Fruit fly (Drosophila melanogaster): Measurements from ENCODE around the gene CG14315.

The CG14315 gene

dm6 chr3R:18125023-18125630, 33.4 kb upstream of the CG14315 start (continued):
- TF ChIP-seq Dp (GFP tag; optimal IDR thresholded peaks at IDR 0.05): no peak
- TF ChIP-seq onecut (GFP tag; IDR thresholded peaks at IDR 0.05): peak; percentile 81
- no peak; the same call in 1 of the 2 replicates for TF ChIP-seq Oaz (GFP tag; IDR thresholded peaks at IDR 0.05)
- peak; percentile 90 for TF ChIP-seq CG7839 (tag; optimal IDR thresholded peaks at IDR 0.05)
- TF ChIP-seq tup (GFP tag; optimal IDR thresholded peaks at IDR 0.05): peak; percentile 18
- TF ChIP-seq CG9215 (GFP tag; IDR thresholded peaks at IDR 0.05): peak; percentile 87
- peak; percentile 62 for TF ChIP-seq fu2 (GFP tag; optimal IDR thresholded peaks at IDR 0.05)
- TF ChIP-seq Mes4 (GFP tag; optimal IDR thresholded peaks at IDR 0.05): peak; percentile 69
- peak; percentile 68 for TF ChIP-seq CG10274 (GFP tag; optimal IDR thresholded peaks at IDR 0.05)
- peak; percentile 85 for TF ChIP-seq B-H1 (GFP tag; IDR thresholded peaks at IDR 0.05)
- peak; percentile 96 for TF ChIP-seq zfh1 (GFP tag; IDR thresholded peaks at IDR 0.05)
- TF ChIP-seq cad (GFP tag; optimal IDR thresholded peaks at IDR 0.05): no peak
- TF ChIP-seq gro (GFP tag; optimal IDR thresholded peaks at IDR 0.05): peak; percentile 64
- TF ChIP-seq CG30431 (GFP tag; optimal IDR thresholded peaks at IDR 0.05): peak; percentile 70
- TF ChIP-seq Antp (GFP tag; optimal IDR thresholded peaks at IDR 0.05): peak; percentile 95
- TF ChIP-seq exex (tag; optimal IDR thresholded peaks at IDR 0.05): no peak
- TF ChIP-seq CG14050 (GFP tag; IDR thresholded peaks at IDR 0.05): peak; percentile 80
- no peak for TF ChIP-seq YL-1 (GFP tag; optimal IDR thresholded peaks at IDR 0.05)
- TF ChIP-seq CG11398 (GFP tag; optimal IDR thresholded peaks at IDR 0.05): peak; percentile 62
- peak; percentile 13 for TF ChIP-seq Bdp1 (GFP tag; optimal IDR thresholded peaks at IDR 0.05)
- TF ChIP-seq Elba2 (GFP tag; optimal IDR thresholded peaks at IDR 0.05): no peak
- peak; percentile 24 for TF ChIP-seq CG15073 (GFP tag; optimal IDR thresholded peaks at IDR 0.05)
- TF ChIP-seq NFAT (GFP tag; IDR thresholded peaks at IDR 0.05): peak; percentile 92
- peak; percentile 75 for TF ChIP-seq sqz (GFP tag; optimal IDR thresholded peaks at IDR 0.05)
- peak; percentile 61 for TF ChIP-seq Dek (tag; optimal IDR thresholded peaks at IDR 0.05)
- TF ChIP-seq BEAF-32 (GFP tag; optimal IDR thresholded peaks at IDR 0.05): no peak
- peak; percentile 81 to 85 for TF ChIP-seq dpn (GFP tag; optimal IDR thresholded peaks at IDR 0.05)
- TF ChIP-seq Vsx1 (GFP tag; optimal IDR thresholded peaks at IDR 0.05): no peak
- no peak for TF ChIP-seq PHDP (tag; optimal IDR thresholded peaks at IDR 0.05)
- TF ChIP-seq CG10543 (GFP tag; optimal IDR thresholded peaks at IDR 0.05): peak; percentile 51
- TF ChIP-seq ATbp (GFP tag; optimal IDR thresholded peaks at IDR 0.05): peak; percentile 53
- peak; percentile 65 for TF ChIP-seq NC2β (GFP tag; optimal IDR thresholded peaks at IDR 0.05)
- peak; percentile 57 for TF ChIP-seq HmgD (GFP tag; optimal IDR thresholded peaks at IDR 0.05)
- TF ChIP-seq MBD-R2 (GFP tag; IDR thresholded peaks at IDR 0.05): peak; percentile 64; the same call in 1 of the 2 replicates
- peak; percentile 78 for TF ChIP-seq Dip3 (GFP tag; optimal IDR thresholded peaks at IDR 0.05)
- peak; percentile 94 for TF ChIP-seq ind (GFP tag; optimal IDR thresholded peaks at IDR 0.05)
- no peak for TF ChIP-seq vfl (GFP tag; optimal IDR thresholded peaks at IDR 0.05)
- TF ChIP-seq CG10147 (GFP tag; optimal IDR thresholded peaks at IDR 0.05): peak; percentile 25
- peak; percentile 74 for TF ChIP-seq lbe (GFP tag; optimal IDR thresholded peaks at IDR 0.05)
- TF ChIP-seq ERR (GFP tag; optimal IDR thresholded peaks at IDR 0.05): peak; percentile 56
- peak; percentile 43 for TF ChIP-seq CG3407 (GFP tag; optimal IDR thresholded peaks at IDR 0.05)
- no peak for TF ChIP-seq prd (optimal IDR thresholded peaks at IDR 0.05)
- TF ChIP-seq prd (GFP tag; IDR thresholded peaks at IDR 0.05): peak; percentile 99
- no peak for TF ChIP-seq fd64A (GFP tag; optimal IDR thresholded peaks at IDR 0.05)
- TF ChIP-seq da (GFP tag; optimal IDR thresholded peaks at IDR 0.05): no peak
- peak; percentile 2 for TF ChIP-seq MTF-1 (GFP tag; optimal IDR thresholded peaks at IDR 0.05; ENCODE audit: borderline replicate concordance)
- peak; percentile 60 for TF ChIP-seq CHES-1-like (GFP tag; optimal IDR thresholded peaks at IDR 0.05)
- peak; percentile 41 for TF ChIP-seq CG18764 (GFP tag; optimal IDR thresholded peaks at IDR 0.05)
- peak; percentile 57 for TF ChIP-seq CG31388 (GFP tag; optimal IDR thresholded peaks at IDR 0.05)
- TF ChIP-seq CG8388 (GFP tag; optimal IDR thresholded peaks at IDR 0.05): peak; percentile 57
- peak; percentile 15 for TF ChIP-seq CG4707 (GFP tag; optimal IDR thresholded peaks at IDR 0.05)

All from whole organism, embryonic.